Worm (Caenorhabditis elegans) whole organism, L3 larva: Measurements from ENCODE around the gene T02E9.6.

Experiments used
- ama-1 ChIP-seq: fragments of 150-350 bp; optimal IDR thresholded peaks from 2 replicates; lab custom pipeline; 2018
- sea-2 ChIP-seq: fragments of 150-350 bp; sonication (generic microtip); optimal IDR thresholded peaks from 4 replicates; lab custom pipeline; 2014; ENCODE audit warnings: missing biosample characterization, missing genetic modification reagents, missing genetic modification characterization
- snpc-4 ChIP-seq: fragments of 150-350 bp; optimal IDR thresholded peaks from 2 replicates; lab custom pipeline; 2014; ENCODE audit warnings: missing biosample characterization, missing genetic modification characterization
- zag-1 ChIP-seq: fragments of 150-350 bp; optimal IDR thresholded peaks from 2 replicates; lab custom pipeline; 2014; ENCODE audit warnings: missing biosample characterization, missing genetic modification characterization

DNA sequence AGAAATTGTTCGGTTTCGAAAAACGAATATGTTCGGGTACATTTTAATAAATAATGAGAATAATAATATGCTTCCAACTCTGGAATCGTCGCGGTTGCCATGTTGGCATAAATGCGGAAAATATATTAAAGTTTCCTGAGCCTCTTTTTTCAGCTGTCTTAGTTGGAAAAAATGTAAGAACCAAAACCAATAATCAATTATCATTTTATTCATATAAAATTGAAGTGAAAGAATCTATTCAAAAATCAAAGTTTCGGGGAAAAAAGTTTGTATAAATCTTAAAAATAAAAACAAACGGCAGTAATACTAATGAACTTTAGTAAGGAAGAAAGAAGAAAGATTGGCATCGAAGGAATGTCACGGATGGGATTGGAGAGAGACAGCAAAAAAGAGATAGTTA is 29.2 kb downstream of the T02E9.6 start, which contains the start of gene srh-45:
- no peak for TF ChIP-seq ama-1 (lab: Kevin White, UChicago)
- TF ChIP-seq sea-2, result no peak
- TF ChIP-seq zag-1 (tag; lab: Kevin White, UChicago), result no peak
- TF ChIP-seq snpc-4 (tag; lab: Kevin White, UChicago), result no peak
